Worm (Caenorhabditis elegans): ENCODE results near the gene scl-27.

Gene scl-27

ce11 chrV:370033-370432 lies 29.8 kb upstream of the scl-27 start, which contains the start of gene mltn-7:
TSS of gene mltn-7 (plus strand) at chrV:370333.
- no peak for TF ChIP-seq die-1 (tag; optimal IDR thresholded peaks at IDR 0.05)
- no peak for TF ChIP-seq F23B12.7 (tag; optimal IDR thresholded peaks at IDR 0.05; ENCODE audit: insufficient read depth)
- no peak for TF ChIP-seq ceh-79 (tag; optimal IDR thresholded peaks at IDR 0.05)
- no peak for TF ChIP-seq Y56A3A.18 (GFP tag; IDR thresholded peaks at IDR 0.05)
- TF ChIP-seq mxl-1 (tag; optimal IDR thresholded peaks at IDR 0.05) = no peak
- no peak for TF ChIP-seq mes-4 (tag; optimal IDR thresholded peaks at IDR 0.05)
- TF ChIP-seq madf-8 (GFP tag; conservative IDR thresholded peaks at IDR 0.05) = no peak
- no peak for TF ChIP-seq ceh-100 (GFP tag; IDR thresholded peaks at IDR 0.05)
- TF ChIP-seq egl-44 (GFP tag; IDR thresholded peaks at IDR 0.05) = no peak
- TF ChIP-seq let-526 (GFP tag; IDR thresholded peaks at IDR 0.05) = no peak
- TF ChIP-seq ztf-18 (tag; optimal IDR thresholded peaks at IDR 0.05) = no peak
- no peak for TF ChIP-seq F57A8.1 (GFP tag; optimal IDR thresholded peaks at IDR 0.05)
- no peak for TF ChIP-seq ccch-3 (GFP tag; optimal IDR thresholded peaks at IDR 0.05)
- no peak for TF ChIP-seq tlf-1 (GFP tag; optimal IDR thresholded peaks at IDR 0.05)
- no peak for TF ChIP-seq lsl-1 (GFP tag; optimal IDR thresholded peaks at IDR 0.05)
- TF ChIP-seq Y67H2A.10 (GFP tag; conservative IDR thresholded peaks at IDR 0.05) = no peak
- TF ChIP-seq dpl-1 (GFP tag; optimal IDR thresholded peaks at IDR 0.05) = no peak

ce11 chrV:373192-373591 lies 26.6 kb upstream of the scl-27 start:
- TF ChIP-seq bed-1 (GFP tag; IDR thresholded peaks at IDR 0.05) (no peak), bed-2 (GFP tag; IDR thresholded peaks at IDR 0.05) (no peak), lin-26 (GFP tag; IDR thresholded peaks at IDR 0.05) (no peak), attf-3 (GFP tag; conservative IDR thresholded peaks at IDR 0.05) (no peak), zfh-2 (GFP tag; conservative IDR thresholded peaks at IDR 0.05) (peak; percentile 80), sptf-2 (GFP tag; optimal IDR thresholded peaks at IDR 0.05) (no peak), ztf-6 (GFP tag; IDR thresholded peaks at IDR 0.05) (no peak), egl-44 (GFP tag; IDR thresholded peaks at IDR 0.05) (no peak), F37B4.10 (GFP tag; IDR thresholded peaks at IDR 0.05) (no peak), fkh-3 (tag; optimal IDR thresholded peaks at IDR 0.05) (no peak), unc-62 (GFP tag; optimal IDR thresholded peaks at IDR 0.05) (no peak), egrh-3 (GFP tag; IDR thresholded peaks at IDR 0.05) (0 out of 2 replicates have a peak, but pooled peaks have one; percentile 17)

- no peak for TF ChIP-seq nhr-90 (tag; optimal IDR thresholded peaks at IDR 0.05)
- no peak for TF ChIP-seq nfyb-1 (GFP tag; IDR thresholded peaks at IDR 0.05)
- no peak for TF ChIP-seq sdz-38 (tag; optimal IDR thresholded peaks at IDR 0.05)
- no peak for TF ChIP-seq rec-8 (tag; optimal IDR thresholded peaks at IDR 0.05)
- TF ChIP-seq T07F8.4 (tag; optimal IDR thresholded peaks at IDR 0.05) = no peak
- TF ChIP-seq F23B12.7 (tag; optimal IDR thresholded peaks at IDR 0.05; ENCODE audit: insufficient read depth) = no peak
- no peak for TF ChIP-seq F39B2.1 (GFP tag; IDR thresholded peaks at IDR 0.05)
- no peak for TF ChIP-seq Y67H2A.10 (GFP tag; conservative IDR thresholded peaks at IDR 0.05)
- TF ChIP-seq hmg-20 (GFP tag; IDR thresholded peaks at IDR 0.05) = no peak
- TF ChIP-seq bed-2 (GFP tag; IDR thresholded peaks at IDR 0.05) = no peak
- no peak for TF ChIP-seq madf-6 (GFP tag; IDR thresholded peaks at IDR 0.05)
- no peak for TF ChIP-seq ztf-18 (tag; optimal IDR thresholded peaks at IDR 0.05)
- TF ChIP-seq xnd-1 (tag; optimal IDR thresholded peaks at IDR 0.05) = no peak
- TF ChIP-seq egl-18 (GFP tag; IDR thresholded peaks at IDR 0.05) = no peak
- TF ChIP-seq Y79H2A.3 (GFP tag; conservative IDR thresholded peaks at IDR 0.05) = no peak
- TF ChIP-seq attf-6 (GFP tag; IDR thresholded peaks at IDR 0.05) = no peak
- TF ChIP-seq K12H6.12 (tag; optimal IDR thresholded peaks at IDR 0.05) = no peak
- no peak for TF ChIP-seq pha-4 (tag; optimal IDR thresholded peaks at IDR 0.05)
- no peak for TF ChIP-seq ztf-26 (tag; optimal IDR thresholded peaks at IDR 0.05)
- no peak for TF ChIP-seq him-1 (tag; optimal IDR thresholded peaks at IDR 0.05)
Observed at ce11 chrV:376790-377189, 23.0 kb upstream of the scl-27 start.
